Fruit fly (Drosophila melanogaster) whole organism, pupa: Measurements from ENCODE around the gene CG31974.

Experiments used
- CG10348 ChIP-seq: fragments of 200-800 bp; sonication (Bioruptor generic); IDR thresholded peaks from 2 replicates; pipeline ENCODE4 v1.3.6; 2022; ENCODE audit warnings: missing biosample characterization, missing genetic modification characterization
- CG12605 ChIP-seq: fragments of 200-800 bp; sonication (Bioruptor generic); IDR thresholded peaks from 2 replicates; pipeline ENCODE4 v1.3.6; 2022; ENCODE audit warnings: missing biosample characterization, missing genetic modification characterization
- CG32121 ChIP-seq: fragments of 200-800 bp; sonication (Bioruptor generic); IDR thresholded peaks from 2 replicates; pipeline ENCODE4 v1.3.6; 2022; ENCODE audit warnings: missing biosample characterization, missing genetic modification characterization
- CG9948 ChIP-seq: fragments of 200-800 bp; sonication (Bioruptor generic); optimal IDR thresholded peaks from 2 replicates; lab custom pipeline; 2018; ENCODE audit warnings: missing biosample characterization, mild to moderate bottlenecking, missing genetic modification characterization, moderate library complexity
- Pif1B ChIP-seq: fragments of 200-800 bp; sonication (Bioruptor generic); optimal IDR thresholded peaks from 3 replicates; lab custom pipeline; 2016; ENCODE audit warnings: missing biosample characterization, missing genetic modification characterization
- Snoo ChIP-seq: fragments of 200-800 bp; sonication (Bioruptor generic); optimal IDR thresholded peaks from 3 replicates; lab custom pipeline; 2017; ENCODE audit warnings: missing biosample characterization, mild to moderate bottlenecking, missing genetic modification characterization, inconsistent platforms
- rn ChIP-seq: fragments of 200-800 bp; sonication (Bioruptor generic); IDR thresholded peaks from 2 replicates; pipeline ENCODE4 v1.3.6; 2022; ENCODE audit warnings: missing biosample characterization, missing genetic modification characterization

- TF ChIP-seq Pif1B (GFP tag; lab: Kevin White, UChicago) (no peak), rn (GFP tag; lab: Robert Waterston, UW) (no peak), CG12605 (no peak), Snoo (tag; lab: Kevin White, UChicago) (no peak), CG32121 (no peak), CG9948 (tag; lab: Kevin White, UChicago) (no peak), CG10348 (GFP tag; lab: Robert Waterston, UW) (no peak)
These were observed 20.3 kb upstream of the CG31974 start for dm6 chr2L:163229-163628.
